Worm (Caenorhabditis elegans): Measurements from ENCODE around the gene sec-16A.2.

DNA sequence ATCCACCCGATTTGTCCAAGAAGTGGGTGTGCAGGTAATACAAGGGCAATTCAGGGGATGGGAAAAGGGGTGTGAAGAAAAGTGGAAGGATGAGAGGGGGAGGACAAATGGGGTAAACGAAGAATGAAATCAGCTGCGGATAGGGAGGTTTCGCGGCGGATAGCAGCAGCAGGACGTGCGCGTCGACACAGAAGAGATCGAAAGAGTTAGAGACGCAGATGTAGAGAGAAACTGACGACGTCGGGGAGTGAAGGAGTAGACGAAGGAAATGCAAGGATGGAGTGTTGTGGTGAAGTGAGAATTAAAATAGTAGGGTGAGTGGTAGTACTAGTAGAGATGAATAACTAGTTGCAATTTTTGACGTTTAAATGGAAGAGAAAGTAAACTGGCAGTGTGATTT, 34.8 kb upstream of the sec-16A.2 start, which contains the start of gene M60.6:
- no peak for TF ChIP-seq pros-1 (tag; optimal IDR thresholded peaks at IDR 0.05)
- no peak for TF ChIP-seq K09A11.1 (tag; optimal IDR thresholded peaks at IDR 0.05; ENCODE audit: insufficient read depth)
- no peak for TF ChIP-seq mec-3 (tag; optimal IDR thresholded peaks at IDR 0.05; ENCODE audit: borderline replicate concordance)
- TF ChIP-seq pax-1 (tag; optimal IDR thresholded peaks at IDR 0.05), result no peak
- TF ChIP-seq unc-86 (tag; optimal IDR thresholded peaks at IDR 0.05), result no peak
- no peak for TF ChIP-seq pqm-1 (tag; optimal IDR thresholded peaks at IDR 0.05)

Measured in whole organism, late embryonic.